Worm (Caenorhabditis elegans): ENCODE data around the gene fipr-20.

fipr-20 gene

ce11 chrIII:7498346-7498745, 36.2 kb upstream of the fipr-20 start:
- TF ChIP-seq ham-2 (GFP tag; optimal IDR thresholded peaks at IDR 0.05) (peak; percentile 65), M03D4.4 (tag; optimal IDR thresholded peaks at IDR 0.05) (peak; percentile 3), ceh-39 (tag; optimal IDR thresholded peaks at IDR 0.05) (peak; percentile 28), ces-1 (GFP tag; optimal IDR thresholded peaks at IDR 0.05) (peak; percentile 85), bed-3 (GFP tag; optimal IDR thresholded peaks at IDR 0.05) (no peak), elt-3 (tag; optimal IDR thresholded peaks at IDR 0.05) (peak; percentile 24), elt-1 (tag; optimal IDR thresholded peaks at IDR 0.05; ENCODE audit: borderline replicate concordance, insufficient read depth) (no peak), ceh-43 (GFP tag; optimal IDR thresholded peaks at IDR 0.05) (peak; percentile 49), nhr-28 (tag; optimal IDR thresholded peaks at IDR 0.05) (no peak), lin-13 (tag; optimal IDR thresholded peaks at IDR 0.05) (peak; percentile 92), sptf-1 (tag; optimal IDR thresholded peaks at IDR 0.05) (peak; percentile 60), unc-120 (tag; optimal IDR thresholded peaks at IDR 0.05; ENCODE audit: poor library complexity, severe bottlenecking) (peak; percentile 23), mab-5 (tag; optimal IDR thresholded peaks at IDR 0.05) (no peak), hlh-1 (tag; optimal IDR thresholded peaks at IDR 0.05) (peak; percentile 57), ztf-11 (tag; optimal IDR thresholded peaks at IDR 0.05) (peak; percentile 41), nhr-237 (tag; optimal IDR thresholded peaks at IDR 0.05) (peak; percentile 78), mep-1 (tag; optimal IDR thresholded peaks at IDR 0.05) (peak; percentile 97), blmp-1 (tag; optimal IDR thresholded peaks at IDR 0.05) (no peak), lsy-2 (tag; optimal IDR thresholded peaks at IDR 0.05) (peak; percentile 83), unc-62 (GFP tag; optimal IDR thresholded peaks at IDR 0.05) (peak; percentile 46), drap-1 (GFP tag; optimal IDR thresholded peaks at IDR 0.05) (peak; percentile 57), pha-4 (tag; optimal IDR thresholded peaks at IDR 0.05) (peak; percentile 78), cnd-1 (tag; optimal IDR thresholded peaks at IDR 0.05) (peak; percentile 19)

ce11 chrIII:7497782-7498266, 35.6 kb upstream of the fipr-20 start, which contains the start of gene cgh-1:
cgh-1 (minus strand) TSS chrIII:7497832.
- no peak for TF ChIP-seq ceh-39 (tag; optimal IDR thresholded peaks at IDR 0.05)
- no peak for TF ChIP-seq lin-13 (tag; optimal IDR thresholded peaks at IDR 0.05)
- TF ChIP-seq nhr-237 (tag; optimal IDR thresholded peaks at IDR 0.05), result no peak
- TF ChIP-seq nhr-76 (tag; optimal IDR thresholded peaks at IDR 0.05), result no peak
- no peak for TF ChIP-seq unc-120 (tag; optimal IDR thresholded peaks at IDR 0.05; ENCODE audit: poor library complexity, severe bottlenecking)
- TF ChIP-seq pha-4 (tag; optimal IDR thresholded peaks at IDR 0.05), result no peak
- no peak for TF ChIP-seq ceh-83 (GFP tag; optimal IDR thresholded peaks at IDR 0.05)
- no peak for TF ChIP-seq nhr-2 (tag; optimal IDR thresholded peaks at IDR 0.05)

DNA sequence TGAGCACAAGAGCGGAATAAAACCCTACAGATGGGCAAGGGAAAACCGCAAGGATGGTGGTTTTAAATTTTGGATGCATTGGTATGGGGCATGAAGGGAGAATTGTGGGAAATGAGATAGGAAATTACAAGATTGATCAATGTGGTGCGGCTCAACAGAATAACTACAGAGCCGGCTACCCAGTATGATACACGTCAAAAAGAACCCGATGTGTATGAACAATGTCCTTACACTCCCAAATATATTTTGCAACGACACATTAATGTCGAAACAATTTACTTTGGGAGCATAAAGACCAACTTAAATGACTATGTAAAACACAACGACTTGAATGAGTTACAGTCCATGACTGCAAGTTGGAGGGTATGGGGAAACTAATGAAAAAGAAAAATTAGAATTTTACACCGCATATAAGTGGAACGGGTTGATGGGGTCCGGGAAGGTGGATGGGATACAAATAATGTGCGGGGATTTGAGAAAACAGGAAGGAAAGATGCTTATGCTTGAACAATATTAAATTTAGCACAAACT, 33.5 kb upstream of the fipr-20 start:
- TF ChIP-seq cnd-1 (tag; optimal IDR thresholded peaks at IDR 0.05) (no peak), flh-1 (GFP tag; optimal IDR thresholded peaks at IDR 0.05) (no peak), nhr-28 (tag; optimal IDR thresholded peaks at IDR 0.05) (no peak), blmp-1 (tag; optimal IDR thresholded peaks at IDR 0.05) (no peak), nhr-76 (tag; optimal IDR thresholded peaks at IDR 0.05) (no peak), pha-4 (tag; optimal IDR thresholded peaks at IDR 0.05) (no peak), nhr-2 (tag; optimal IDR thresholded peaks at IDR 0.05) (no peak), hlh-1 (tag; optimal IDR thresholded peaks at IDR 0.05) (no peak), sptf-1 (tag; optimal IDR thresholded peaks at IDR 0.05) (no peak), nhr-12 (tag; optimal IDR thresholded peaks at IDR 0.05) (no peak), lin-13 (tag; optimal IDR thresholded peaks at IDR 0.05) (no peak), sem-2 (GFP tag; optimal IDR thresholded peaks at IDR 0.05) (no peak), lsy-2 (tag; optimal IDR thresholded peaks at IDR 0.05) (no peak), mls-2 (tag; optimal IDR thresholded peaks at IDR 0.05) (no peak), unc-62 (GFP tag; optimal IDR thresholded peaks at IDR 0.05) (no peak), ceh-83 (GFP tag; optimal IDR thresholded peaks at IDR 0.05) (no peak), M03D4.4 (tag; optimal IDR thresholded peaks at IDR 0.05) (no peak), bed-3 (GFP tag; optimal IDR thresholded peaks at IDR 0.05) (no peak), drap-1 (GFP tag; optimal IDR thresholded peaks at IDR 0.05) (no peak), elt-3 (tag; optimal IDR thresholded peaks at IDR 0.05) (no peak)

- TF ChIP-seq elt-1 (tag; optimal IDR thresholded peaks at IDR 0.05; ENCODE audit: borderline replicate concordance, insufficient read depth), result no peak
- TF ChIP-seq blmp-1 (tag; optimal IDR thresholded peaks at IDR 0.05), result peak; percentile 93
- TF ChIP-seq elt-3 (tag; optimal IDR thresholded peaks at IDR 0.05), result no peak
- no peak for TF ChIP-seq ceh-39 (tag; optimal IDR thresholded peaks at IDR 0.05)
- peak; percentile 51 for TF ChIP-seq ham-2 (GFP tag; optimal IDR thresholded peaks at IDR 0.05)
- no peak for TF ChIP-seq sem-2 (GFP tag; optimal IDR thresholded peaks at IDR 0.05)
- no peak for TF ChIP-seq ces-1 (GFP tag; optimal IDR thresholded peaks at IDR 0.05)
- peak; percentile 59 for TF ChIP-seq mls-2 (tag; optimal IDR thresholded peaks at IDR 0.05)
- no peak for TF ChIP-seq nhr-237 (tag; optimal IDR thresholded peaks at IDR 0.05)
Observed at ce11 chrIII:7494850-7495314, 32.7 kb upstream of the fipr-20 start.

Measured in whole organism, mixed stage, embryonic.